Worm (Caenorhabditis elegans) whole organism, L1 larva: ENCODE results near the gene cyn-16.

ENCODE experiments used
- C04F5.9 ChIP-seq: sonication (generic microtip); optimal IDR thresholded peaks from 2 replicates; lab custom pipeline; 2016; ENCODE audit warnings: missing genetic modification characterization, missing compliant biosample characterization
- C16A3.4 ChIP-seq: fragments of 150-350 bp; optimal IDR thresholded peaks from 2 replicates; lab custom pipeline; 2014; ENCODE audit warnings: missing biosample characterization, missing genetic modification characterization
- F16B12.6 ChIP-seq: fragments of 150-350 bp; optimal IDR thresholded peaks from 2 replicates; lab custom pipeline; 2014; ENCODE audit warnings: missing biosample characterization, missing genetic modification characterization
- blmp-1 ChIP-seq: fragments of 150-350 bp; optimal IDR thresholded peaks from 2 replicates; lab custom pipeline; 2014; ENCODE audit warnings: missing biosample characterization, missing genetic modification characterization
- ceh-88 ChIP-seq: fragments of 200-800 bp; sonication (Bioruptor generic); IDR thresholded peaks from 2 replicates; pipeline ENCODE4 v1.3.6; 2022; ENCODE audit warnings: missing genetic modification characterization, missing compliant biosample characterization
- ces-1 ChIP-seq: fragments of 150-350 bp; optimal IDR thresholded peaks from 2 replicates; lab custom pipeline; 2014; ENCODE audit warnings: missing biosample characterization, missing genetic modification reagents, missing genetic modification characterization
- dpl-1 ChIP-seq, 3 experiments: fragments of 150-350 bp in 2 of 3; sonication (generic microtip) in 1 of 3; optimal IDR thresholded peaks; 2 replicates each; lab custom pipeline; 2014 to 2017; ENCODE audit warnings: missing biosample characterization in 3 of 3, missing genetic modification characterization in 3 of 3, missing genetic modification reagents in 3 of 3
- efl-1 ChIP-seq, 4 experiments: fragments of 150-350 bp; optimal IDR thresholded peaks in 3 of 4; peaks in 1 of 4; 1 replicate in 1 of 4; 2 replicates in 3 of 4; lab custom pipeline; 2014; ENCODE audit warnings: missing biosample characterization in 2 of 4, missing genetic modification characterization in 2 of 4, missing genetic modification reagents in 2 of 4
- egl-27 ChIP-seq, 2 experiments: fragments of 150-350 bp in 1 of 2; sonication (generic microtip); optimal IDR thresholded peaks; 3 replicates each; lab custom pipeline; 2017 to 2018; ENCODE audit warnings: missing biosample characterization in 2 of 2, missing genetic modification characterization in 2 of 2, missing genetic modification reagents in 2 of 2
- elt-2 ChIP-seq: sonication (generic microtip); optimal IDR thresholded peaks from 2 replicates; lab custom pipeline; 2016; ENCODE audit warnings: missing genetic modification characterization, mild to moderate bottlenecking, inconsistent platforms, missing compliant biosample characterization, missing genetic modification reagents
- elt-3 ChIP-seq, 6 experiments: fragments of 150-350 bp in 1 of 6; sonication (generic microtip); optimal IDR thresholded peaks; 2 replicates each; lab custom pipeline; 2017 to 2018; ENCODE audit warnings: missing biosample characterization in 6 of 6, missing genetic modification characterization in 6 of 6, inconsistent platforms in 1 of 6
- ets-5 ChIP-seq: fragments of 200-800 bp; sonication (Bioruptor generic); IDR thresholded peaks from 2 replicates; pipeline ENCODE4 v1.3.6; 2022; ENCODE audit warnings: missing genetic modification characterization, missing compliant biosample characterization
- grh-1 ChIP-seq: fragments of 200-800 bp; sonication (Bioruptor generic); IDR thresholded peaks from 2 replicates; pipeline ENCODE4 v1.3.6; 2022; ENCODE audit warnings: missing genetic modification reagents, missing genetic modification characterization, missing compliant biosample characterization
- jun-1 ChIP-seq: fragments of 150-350 bp; optimal IDR thresholded peaks from 2 replicates; lab custom pipeline; 2014; ENCODE audit warnings: missing biosample characterization, missing genetic modification reagents, missing genetic modification characterization
- lin-14 ChIP-seq: fragments of 200-800 bp; sonication (Bioruptor generic); optimal IDR thresholded peaks from 2 replicates; lab custom pipeline; 2018; ENCODE audit warnings: mild to moderate bottlenecking, missing genetic modification characterization, moderate library complexity, missing compliant biosample characterization
- lin-35 ChIP-seq, 2 experiments: fragments of 150-350 bp; optimal IDR thresholded peaks; 2 replicates each; lab custom pipeline; 2014; ENCODE audit warnings: missing biosample characterization in 2 of 2, missing genetic modification characterization in 2 of 2, missing genetic modification reagents in 2 of 2
- mab-9 ChIP-seq: fragments of 200-800 bp; sonication (Bioruptor generic); IDR thresholded peaks from 2 replicates; pipeline ENCODE4 v1.3.6; 2022; ENCODE audit warnings: missing genetic modification reagents, missing genetic modification characterization, missing compliant biosample characterization
- mdl-1 ChIP-seq, 2 experiments: fragments of 150-350 bp; optimal IDR thresholded peaks; 2 replicates each; lab custom pipeline; 2014 to 2017; ENCODE audit warnings: missing biosample characterization in 2 of 2, missing genetic modification characterization in 2 of 2, inconsistent platforms in 1 of 2
- nhr-19 ChIP-seq: fragments of 200-800 bp; sonication (Bioruptor generic); conservative IDR thresholded peaks from 2 replicates; pipeline ENCODE4 v1.3.6; 2022; ENCODE audit warnings: missing genetic modification characterization, missing compliant biosample characterization
- nhr-20 ChIP-seq: sonication (generic microtip); optimal IDR thresholded peaks from 2 replicates; lab custom pipeline; 2016; ENCODE audit warnings: mild to moderate bottlenecking, missing genetic modification characterization, missing compliant biosample characterization
- nhr-47 ChIP-seq: sonication (generic microtip); optimal IDR thresholded peaks from 2 replicates; lab custom pipeline; 2016; ENCODE audit warnings: mild to moderate bottlenecking, missing genetic modification characterization, moderate library complexity, missing compliant biosample characterization
- nhr-71 ChIP-seq: sonication (generic microtip); optimal IDR thresholded peaks from 2 replicates; lab custom pipeline; 2016; ENCODE audit warnings: mild to moderate bottlenecking, missing genetic modification characterization, moderate library complexity, missing compliant biosample characterization
- nhr-76 ChIP-seq: sonication (generic microtip); optimal IDR thresholded peaks from 2 replicates; lab custom pipeline; 2017; ENCODE audit warnings: missing biosample characterization, missing genetic modification characterization
- nhr-85 ChIP-seq: sonication (generic microtip); peaks from one replicate; lab custom pipeline; 2016; ENCODE audit warnings: missing genetic modification characterization, inconsistent platforms, missing compliant biosample characterization
- nhr-90 ChIP-seq: sonication (generic microtip); optimal IDR thresholded peaks from 2 replicates; lab custom pipeline; 2016; ENCODE audit warnings: mild to moderate bottlenecking, missing genetic modification characterization, missing compliant biosample characterization; ENCODE audit not compliant: poor library complexity
- rnt-1 ChIP-seq: sonication (generic microtip); optimal IDR thresholded peaks from 2 replicates; lab custom pipeline; 2016; ENCODE audit warnings: mild to moderate bottlenecking, missing genetic modification characterization, moderate library complexity, missing compliant biosample characterization
- skn-1 ChIP-seq: fragments of 150-350 bp; optimal IDR thresholded peaks from 2 replicates; lab custom pipeline; 2014; ENCODE audit warnings: missing biosample characterization, missing genetic modification characterization
- snu-23 ChIP-seq: sonication (generic microtip); optimal IDR thresholded peaks from 2 replicates; lab custom pipeline; 2016; ENCODE audit warnings: missing genetic modification characterization, missing compliant biosample characterization
- sox-4 ChIP-seq: sonication (generic microtip); optimal IDR thresholded peaks from 2 replicates; lab custom pipeline; 2016; ENCODE audit warnings: missing genetic modification characterization, missing compliant biosample characterization
- tlp-1 ChIP-seq: fragments of 150-350 bp; optimal IDR thresholded peaks from 2 replicates; lab custom pipeline; 2014; ENCODE audit warnings: missing biosample characterization, missing genetic modification characterization
- unc-130 ChIP-seq: fragments of 150-350 bp; optimal IDR thresholded peaks from 2 replicates; lab custom pipeline; 2017; ENCODE audit warnings: missing biosample characterization, missing genetic modification characterization, inconsistent platforms
- unc-98 ChIP-seq: fragments of 200-800 bp; sonication (Bioruptor generic); IDR thresholded peaks from 2 replicates; pipeline ENCODE4 v1.3.6; 2022; ENCODE audit warnings: missing genetic modification characterization, missing compliant biosample characterization
- ztf-11 ChIP-seq, 2 experiments: sonication (generic microtip); optimal IDR thresholded peaks; 2 replicates each; lab custom pipeline; 2016 to 2017; ENCODE audit warnings: missing genetic modification characterization in 2 of 2, missing biosample characterization in 1 of 2, missing compliant biosample characterization in 1 of 2

cyn-16 gene

DNA sequence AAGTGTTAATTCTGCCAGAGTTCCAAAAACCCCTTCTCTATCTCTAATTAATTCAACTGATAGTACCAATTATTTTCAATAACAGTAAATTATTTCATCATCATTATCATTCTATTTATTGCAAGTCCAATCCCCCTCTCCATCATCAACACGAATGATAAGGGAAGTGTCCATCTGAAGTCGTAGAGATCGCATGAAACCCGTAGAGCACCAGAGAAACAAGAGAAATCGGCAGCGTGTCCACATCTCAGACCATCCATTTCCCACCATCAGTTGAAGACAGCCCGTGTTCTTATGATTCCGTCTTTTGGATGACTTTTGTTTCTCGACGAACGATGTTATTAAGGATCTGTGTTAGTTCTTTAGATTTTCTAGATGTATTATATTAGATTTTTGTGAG is 16.9 kb upstream of the cyn-16 start (continued):
- TF ChIP-seq mab-9 (GFP tag; lab: Robert Waterston, UW), result no peak
- no peak for TF ChIP-seq ces-1 (GFP tag; lab: Kevin White, UChicago)
- no peak for TF ChIP-seq efl-1 (optimal IDR thresholded peaks at IDR 0.05; lab: Kevin White, UChicago)
- no peak for TF ChIP-seq efl-1 (GFP tag; optimal IDR thresholded peaks at IDR 0.05 in 1 of 2; lab: Kevin White, UChicago)
- no peak for TF ChIP-seq ets-5 (GFP tag; lab: Robert Waterston, UW)
- TF ChIP-seq jun-1 (tag; lab: Kevin White, UChicago), result no peak
- TF ChIP-seq sox-4 (tag; lab: Kevin White, UChicago), result no peak
- TF ChIP-seq, all 84 proteins: peak for 13

DNA sequence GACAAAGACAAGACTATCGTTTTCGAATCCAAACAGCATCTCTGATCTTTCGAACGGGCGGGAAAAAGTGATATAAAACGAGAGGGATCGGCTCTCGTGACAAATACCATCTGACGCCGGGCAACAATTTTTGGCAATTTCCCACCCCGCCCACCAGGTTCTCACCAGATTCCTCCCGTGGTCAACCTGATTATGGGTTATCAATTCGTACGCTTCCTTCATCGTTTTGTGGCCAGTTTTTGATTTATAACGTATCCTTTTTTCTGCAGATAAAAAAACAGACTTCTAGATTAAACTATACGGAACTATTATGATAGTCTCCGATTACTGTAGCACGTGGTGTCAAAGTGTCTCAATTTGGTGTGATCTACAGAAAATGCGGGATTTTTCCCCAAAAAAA is 16.4 kb upstream of the cyn-16 start:
- TF ChIP-seq lin-35 (GFP tag; optimal IDR thresholded peaks at IDR 0.05; lab: Kevin White, UChicago) (peak in 1 of 2 experiments; percentile 58), nhr-71 (tag; lab: Kevin White, UChicago) (peak; percentile 46), rnt-1 (tag; lab: Kevin White, UChicago) (no peak), C04F5.9 (tag; lab: Kevin White, UChicago) (no peak), nhr-20 (tag; lab: Kevin White, UChicago) (peak; percentile 38), snu-23 (peak; percentile 3), egl-27 (tag; optimal IDR thresholded peaks at IDR 0.05; lab: Kevin White, UChicago) (no peak), efl-1 (optimal IDR thresholded peaks at IDR 0.05; lab: Kevin White, UChicago) (no peak), efl-1 (GFP tag; optimal IDR thresholded peaks at IDR 0.05 in 1 of 2; lab: Kevin White, UChicago) (peak in 1 of 2 experiments; percentile 89), nhr-85 (tag; lab: Kevin White, UChicago) (peak; percentile 75), elt-3 (tag; optimal IDR thresholded peaks at IDR 0.05; lab: Kevin White, UChicago) (peak in 1 of 6 experiments; percentile 40), F16B12.6 (tag; lab: Kevin White, UChicago) (no peak), skn-1 (tag; lab: Kevin White, UChicago) (no peak), mdl-1 (tag; optimal IDR thresholded peaks at IDR 0.05; lab: Kevin White, UChicago) (peak in 1 of 2 experiments; percentile 42), C16A3.4 (tag; lab: Kevin White, UChicago) (no peak), nhr-90 (tag; lab: Kevin White, UChicago) (peak; percentile 6), blmp-1 (peak; percentile 44), nhr-76 (tag; lab: Kevin White, UChicago) (no peak), nhr-19 (GFP tag; lab: Robert Waterston, UW) (no peak), unc-130 (tag; lab: Kevin White, UChicago) (peak; percentile 31)

DNA sequence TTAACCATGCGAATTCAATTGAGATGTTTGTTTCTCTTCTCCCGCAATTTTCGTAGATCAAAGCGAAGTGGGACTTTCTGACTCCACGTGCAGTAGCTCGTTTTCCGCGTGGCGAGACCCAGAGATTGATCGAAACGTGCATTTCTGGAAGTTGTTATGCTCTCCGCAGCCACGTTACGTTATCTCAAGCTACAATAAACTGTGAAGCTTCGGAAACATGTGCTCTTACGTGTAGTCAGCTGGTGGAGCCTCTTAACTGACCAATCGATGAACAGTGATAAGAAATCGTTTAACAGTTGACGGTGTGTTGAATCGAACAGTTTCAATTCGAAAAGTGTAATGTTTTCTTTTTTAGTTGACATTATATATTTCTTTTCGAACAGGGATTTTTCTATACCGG is 15.6 kb upstream of the cyn-16 start:
- TF ChIP-seq mdl-1 (tag; optimal IDR thresholded peaks at IDR 0.05; lab: Kevin White, UChicago) (peak in 1 of 2 experiments; percentile 3), nhr-76 (tag; lab: Kevin White, UChicago) (no peak), efl-1 (optimal IDR thresholded peaks at IDR 0.05; lab: Kevin White, UChicago) (no peak), efl-1 (GFP tag; optimal IDR thresholded peaks at IDR 0.05 in 1 of 2; lab: Kevin White, UChicago) (peak in 1 of 2 experiments; percentile 60), elt-2 (peak; percentile 59), snu-23 (no peak)

DNA sequence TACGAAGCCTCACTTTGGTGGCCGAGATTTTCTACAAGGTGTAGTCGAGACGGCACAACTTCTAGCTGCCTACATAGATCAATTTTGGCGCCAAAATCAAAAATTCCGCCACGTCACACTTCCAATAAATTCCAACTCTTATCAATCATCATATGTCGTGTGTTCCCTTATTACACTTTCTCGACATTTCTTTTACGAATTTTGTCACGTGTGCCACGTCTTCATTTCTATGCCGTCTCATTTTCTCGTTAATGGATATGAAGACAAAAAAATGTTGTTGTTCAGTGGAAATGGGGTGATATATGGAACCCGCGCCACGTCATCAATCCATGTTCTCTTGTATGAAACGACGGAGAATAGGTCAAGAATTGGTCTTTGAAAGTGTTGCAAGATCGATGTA is 15.1 kb upstream of the cyn-16 start:
- peak; percentile 79 for TF ChIP-seq blmp-1
- peak in 1 of 2 experiments; percentile 75 for TF ChIP-seq mdl-1 (tag; optimal IDR thresholded peaks at IDR 0.05; lab: Kevin White, UChicago)
- no peak for TF ChIP-seq ztf-11 (tag; optimal IDR thresholded peaks at IDR 0.05; lab: Kevin White, UChicago)
- peak; percentile 33 for TF ChIP-seq snu-23
- peak; percentile 12 for TF ChIP-seq nhr-47
- TF ChIP-seq nhr-71 (tag; lab: Kevin White, UChicago), result peak; percentile 64
- TF ChIP-seq lin-14 (GFP tag; lab: Kevin White, UChicago), result peak; percentile 18
- peak in 1 of 3 experiments; percentile 48 for TF ChIP-seq dpl-1 (GFP tag; optimal IDR thresholded peaks at IDR 0.05; lab: Kevin White, UChicago)
- TF ChIP-seq unc-98 (GFP tag; lab: Robert Waterston, UW), result no peak
- TF ChIP-seq ceh-88 (GFP tag; lab: Robert Waterston, UW), result no peak
- no peak for TF ChIP-seq efl-1 (optimal IDR thresholded peaks at IDR 0.05; lab: Kevin White, UChicago)
- TF ChIP-seq efl-1 (GFP tag; optimal IDR thresholded peaks at IDR 0.05 in 1 of 2; lab: Kevin White, UChicago), result peak in 1 of 2 experiments; percentile 15
- peak in 1 of 2 experiments; percentile 71 for TF ChIP-seq lin-35 (GFP tag; optimal IDR thresholded peaks at IDR 0.05; lab: Kevin White, UChicago)
- peak; percentile 45 for TF ChIP-seq nhr-19 (GFP tag; lab: Robert Waterston, UW)
- peak; percentile 48 for TF ChIP-seq nhr-20 (tag; lab: Kevin White, UChicago)
- TF ChIP-seq grh-1 (GFP tag; lab: Robert Waterston, UW), result no peak
- peak in 3 of 6 experiments; percentile 24 to 84 (median 37) for TF ChIP-seq elt-3 (tag; optimal IDR thresholded peaks at IDR 0.05; lab: Kevin White, UChicago)
- TF ChIP-seq nhr-90 (tag; lab: Kevin White, UChicago), result peak; percentile 9
- TF ChIP-seq nhr-85 (tag; lab: Kevin White, UChicago), result peak; percentile 74
- TF ChIP-seq tlp-1 (tag; lab: Kevin White, UChicago), result no peak
